Fruit fly (Drosophila melanogaster): ENCODE measurements around the gene fz2.

Gene fz2

dm6 chr3L:19159894-19160293, 75.3 kb downstream of the fz2 start (continued):
- peak; percentile 21 for TF ChIP-seq chn (GFP tag; optimal IDR thresholded peaks at IDR 0.05)
- TF ChIP-seq Med (GFP tag): peak; percentile 90
- TF ChIP-seq Ets65A (GFP tag): peak; percentile 92
- TF ChIP-seq CG2202 (tag; optimal IDR thresholded peaks at IDR 0.05): peak; percentile 18
- TF ChIP-seq CG9215 (GFP tag; IDR thresholded peaks at IDR 0.05): no peak
- TF ChIP-seq CG8765 (GFP tag; IDR thresholded peaks at IDR 0.05): peak; percentile 39; the same call in 1 of the 2 replicates
- TF ChIP-seq zfh1 (GFP tag; IDR thresholded peaks at IDR 0.05): peak; percentile 40; the same call in 1 of the 3 replicates
- no peak for TF ChIP-seq gce (GFP tag; IDR thresholded peaks at IDR 0.05)
- peak; percentile 55 for TF ChIP-seq Ptx1 (GFP tag; IDR thresholded peaks at IDR 0.05)
- TF ChIP-seq CG5245 (GFP tag; optimal IDR thresholded peaks at IDR 0.05): peak; percentile 33
- no peak for TF ChIP-seq cato (GFP tag; optimal IDR thresholded peaks at IDR 0.05; ENCODE audit: borderline replicate concordance)
- TF ChIP-seq z (GFP tag; IDR thresholded peaks at IDR 0.05): 0 out of 3 replicates have a peak, but pooled peaks have one; percentile 39
- TF ChIP-seq CG17829 (tag; optimal IDR thresholded peaks at IDR 0.05): peak; percentile 51
- TF ChIP-seq Blimp-1 (GFP tag; optimal IDR thresholded peaks at IDR 0.05): peak; percentile 68
- no peak for TF ChIP-seq Dp (GFP tag; optimal IDR thresholded peaks at IDR 0.05)
- no peak for TF ChIP-seq CG8944 (GFP tag; optimal IDR thresholded peaks at IDR 0.05)
- peak; percentile 14 for TF ChIP-seq CG13775 (GFP tag; optimal IDR thresholded peaks at IDR 0.05)
- peak; percentile 39 for TF ChIP-seq CG2120 (GFP tag; optimal IDR thresholded peaks at IDR 0.05)
- no peak for TF ChIP-seq Nf-YC (tag; optimal IDR thresholded peaks at IDR 0.05)
- peak; percentile 42 for TF ChIP-seq pnt (GFP tag; optimal IDR thresholded peaks at IDR 0.05)
- TF ChIP-seq CG7928 (GFP tag; optimal IDR thresholded peaks at IDR 0.05): no peak
- no peak for TF ChIP-seq crp (GFP tag; optimal IDR thresholded peaks at IDR 0.05)
- TF ChIP-seq unpg (GFP tag; optimal IDR thresholded peaks at IDR 0.05): peak; percentile 42
- TF ChIP-seq twi (tag; optimal IDR thresholded peaks at IDR 0.05): no peak
- TF ChIP-seq fd96Cb (tag; optimal IDR thresholded peaks at IDR 0.05): peak; percentile 41
- no peak for TF ChIP-seq Side (GFP tag; optimal IDR thresholded peaks at IDR 0.05)
- TF ChIP-seq CG15601 (tag; optimal IDR thresholded peaks at IDR 0.05): peak; percentile 36
- TF ChIP-seq chif (GFP tag; optimal IDR thresholded peaks at IDR 0.05): peak in 1 of 2 experiments; percentile 59
- no peak for TF ChIP-seq prd (optimal IDR thresholded peaks at IDR 0.05)
- peak; percentile 72 for TF ChIP-seq prd (GFP tag; IDR thresholded peaks at IDR 0.05)
- peak; percentile 18 for TF ChIP-seq CG2678 (tag; optimal IDR thresholded peaks at IDR 0.05)
- TF ChIP-seq CG4424 (GFP tag; optimal IDR thresholded peaks at IDR 0.05): peak; percentile 30
- peak; percentile 21 for TF ChIP-seq Antp (GFP tag; optimal IDR thresholded peaks at IDR 0.05)
- TF ChIP-seq Camta (GFP tag; optimal IDR thresholded peaks at IDR 0.05): peak; percentile 4
- peak; percentile 78 for TF ChIP-seq dmrt11E (tag; optimal IDR thresholded peaks at IDR 0.05)
- TF ChIP-seq Oaz (GFP tag; IDR thresholded peaks at IDR 0.05): no peak
- no peak for TF ChIP-seq Mrtf (GFP tag; IDR thresholded peaks at IDR 0.05)
- TF ChIP-seq CG12744 (GFP tag; optimal IDR thresholded peaks at IDR 0.05): no peak
- no peak for TF ChIP-seq dati (GFP tag; IDR thresholded peaks at IDR 0.05)
- TF ChIP-seq CG2712 (tag; optimal IDR thresholded peaks at IDR 0.05): peak; percentile 76
- peak; percentile 29 for TF ChIP-seq Atf-2 (GFP tag; optimal IDR thresholded peaks at IDR 0.05)
- 0 out of 3 replicates have a peak, but pooled peaks have one; percentile 25 for TF ChIP-seq CG17361 (GFP tag; IDR thresholded peaks at IDR 0.05)
- TF ChIP-seq BEAF-32 (GFP tag; optimal IDR thresholded peaks at IDR 0.05): no peak
- TF ChIP-seq lilli (GFP tag; optimal IDR thresholded peaks at IDR 0.05): peak; percentile 27
- TF ChIP-seq CG1832 (GFP tag; optimal IDR thresholded peaks at IDR 0.05): no peak
- peak; percentile 19; the same call in 1 of the 2 replicates for TF ChIP-seq onecut (GFP tag; IDR thresholded peaks at IDR 0.05)
- no peak for TF ChIP-seq sug (tag; optimal IDR thresholded peaks at IDR 0.05)
- TF ChIP-seq wdn (GFP tag; IDR thresholded peaks at IDR 0.05): no peak
- TF ChIP-seq Doc3 (GFP tag; IDR thresholded peaks at IDR 0.05; ENCODE audit: partially characterized antibody): no peak
- TF ChIP-seq Six4 (GFP tag; optimal IDR thresholded peaks at IDR 0.05): peak; percentile 32
- TF ChIP-seq Sin3A (optimal IDR thresholded peaks at IDR 0.05): no peak
- TF ChIP-seq CG7271 (tag; optimal IDR thresholded peaks at IDR 0.05): no peak
